Fruit fly (Drosophila melanogaster) whole organism, embryonic: ENCODE results near the gene CG17027.
A peak's percentile ranks its signal among the peaks of the same experiment; 100 is the strongest.

ENCODE experiments used
- ATbp ChIP-seq: fragments of 200-800 bp; sonication (Bioruptor generic); optimal IDR thresholded peaks from 2 replicates; lab custom pipeline; 2017; ENCODE audit warnings: missing biosample characterization, mild to moderate bottlenecking, missing genetic modification characterization, missing genetic modification reagents
- BEAF-32 ChIP-seq: fragments of 200-800 bp; sonication (Bioruptor generic); optimal IDR thresholded peaks from 3 replicates; lab custom pipeline; 2017; ENCODE audit warnings: missing biosample characterization, missing genetic modification characterization, mild to moderate bottlenecking, moderate library complexity, missing genetic modification reagents
- CG10321 ChIP-seq: fragments of 200-800 bp; sonication (Bioruptor generic); IDR thresholded peaks from 2 replicates; pipeline ENCODE4 v1.3.6; 2022; ENCODE audit warnings: missing biosample characterization, missing genetic modification characterization
- CG10431 ChIP-seq: fragments of 200-800 bp; sonication (Bioruptor generic); optimal IDR thresholded peaks from 3 replicates; lab custom pipeline; 2018; ENCODE audit warnings: missing biosample characterization, mild to moderate bottlenecking, missing genetic modification characterization
- CG10654 ChIP-seq: fragments of 200-800 bp; sonication (Bioruptor generic); optimal IDR thresholded peaks from 2 replicates; lab custom pipeline; 2016; ENCODE audit warnings: missing biosample characterization, missing genetic modification characterization
- CG12155 ChIP-seq: fragments of 200-800 bp; sonication (Bioruptor generic); optimal IDR thresholded peaks from 3 replicates; lab custom pipeline; 2016; ENCODE audit warnings: missing biosample characterization, missing genetic modification characterization
- CG12942 ChIP-seq: fragments of 200-800 bp; sonication (Bioruptor generic); optimal IDR thresholded peaks from 3 replicates; lab custom pipeline; 2016; ENCODE audit warnings: missing biosample characterization, missing genetic modification characterization
- CG15601 ChIP-seq: fragments of 200-800 bp; sonication (Bioruptor generic); optimal IDR thresholded peaks from 3 replicates; lab custom pipeline; 2019; ENCODE audit warnings: missing biosample characterization, mild to moderate bottlenecking, missing genetic modification characterization, moderate library complexity
- CG17359 ChIP-seq: fragments of 200-800 bp; sonication (Bioruptor generic); optimal IDR thresholded peaks from 3 replicates; lab custom pipeline; 2018; ENCODE audit warnings: missing biosample characterization, mild to moderate bottlenecking, missing genetic modification characterization, moderate library complexity
- CG2712 ChIP-seq: fragments of 200-800 bp; optimal IDR thresholded peaks from 3 replicates; lab custom pipeline; 2019; ENCODE audit warnings: missing biosample characterization, mild to moderate bottlenecking, missing genetic modification characterization, moderate library complexity
- CG33213 ChIP-seq: fragments of 200-800 bp; sonication (Bioruptor generic); optimal IDR thresholded peaks from 3 replicates; lab custom pipeline; 2016; ENCODE audit warnings: missing biosample characterization, missing genetic modification characterization
- CG33557 ChIP-seq: fragments of 200-800 bp; sonication (Bioruptor generic); optimal IDR thresholded peaks from 2 replicates; lab custom pipeline; 2019; ENCODE audit warnings: missing biosample characterization, mild to moderate bottlenecking, missing genetic modification characterization, moderate library complexity
- CG6272 ChIP-seq: fragments of 200-800 bp; sonication (Bioruptor generic); IDR thresholded peaks from 2 replicates; pipeline ENCODE4 v1.3.6; 2022; ENCODE audit warnings: missing biosample characterization, missing genetic modification characterization
- CG7372 ChIP-seq: fragments of 200-800 bp; sonication (Bioruptor generic); IDR thresholded peaks from 2 replicates; pipeline ENCODE4 v1.3.6; 2022; ENCODE audit warnings: missing biosample characterization, missing genetic modification characterization
- CG8359 ChIP-seq: fragments of 200-800 bp; sonication (Bioruptor generic); optimal IDR thresholded peaks from 2 replicates; lab custom pipeline; 2017; ENCODE audit warnings: missing biosample characterization, mild to moderate bottlenecking, missing genetic modification characterization, borderline replicate concordance
- CG9609 ChIP-seq: fragments of 200-800 bp; sonication (Bioruptor generic); optimal IDR thresholded peaks from 3 replicates; lab custom pipeline; 2016; ENCODE audit warnings: missing biosample characterization, missing genetic modification characterization
- Camta ChIP-seq: fragments of 200-800 bp; sonication (Bioruptor generic); optimal IDR thresholded peaks from 2 replicates; lab custom pipeline; 2016; ENCODE audit warnings: missing biosample characterization, missing genetic modification characterization
- Dfd ChIP-seq, 2 experiments: fragments of >200 bp; optimal IDR thresholded peaks; 2 replicates each; lab custom pipeline; 2017; ENCODE audit warnings: missing biosample characterization in 2 of 2, missing genetic modification characterization in 2 of 2
- E2f1 ChIP-seq: fragments of 200-800 bp; sonication (Bioruptor generic); IDR thresholded peaks from 2 replicates; pipeline ENCODE4 v1.3.6; 2022; ENCODE audit warnings: missing biosample characterization, missing genetic modification characterization
- H2.0 ChIP-seq: fragments of 200-800 bp; sonication (Bioruptor generic); IDR thresholded peaks from 2 replicates; pipeline ENCODE4 v1.3.6; 2022; ENCODE audit warnings: missing biosample characterization, missing genetic modification characterization
- HLHmδ ChIP-seq: fragments of 200-800 bp; sonication (Bioruptor generic); optimal IDR thresholded peaks from 2 replicates; lab custom pipeline; 2018; ENCODE audit warnings: missing biosample characterization, mild to moderate bottlenecking, missing genetic modification characterization, moderate library complexity
- Hey ChIP-seq: fragments of 200-800 bp; sonication (Bioruptor generic); optimal IDR thresholded peaks from 3 replicates; lab custom pipeline; 2018; ENCODE audit warnings: missing biosample characterization, mild to moderate bottlenecking, missing genetic modification characterization
- HmgZ ChIP-seq: fragments of 200-800 bp; sonication (Bioruptor generic); optimal IDR thresholded peaks from 2 replicates; lab custom pipeline; 2018; ENCODE audit warnings: missing biosample characterization, mild to moderate bottlenecking, missing genetic modification characterization
- MBD-R2 ChIP-seq: fragments of 200-800 bp; sonication (Bioruptor generic); IDR thresholded peaks from 2 replicates; pipeline ENCODE4 v1.3.6; 2022; ENCODE audit warnings: missing biosample characterization, missing genetic modification characterization
- MESR4 ChIP-seq: fragments of 200-800 bp; sonication (Bioruptor generic); optimal IDR thresholded peaks from 2 replicates; lab custom pipeline; 2018; ENCODE audit warnings: missing biosample characterization, mild to moderate bottlenecking, missing genetic modification characterization, moderate library complexity
- Rx ChIP-seq: fragments of 200-800 bp; sonication (Bioruptor generic); IDR thresholded peaks from 2 replicates; pipeline ENCODE4 v1.3.6; 2022; ENCODE audit warnings: missing biosample characterization, missing genetic modification characterization
- Six4 ChIP-seq: fragments of 200-800 bp; sonication (Bioruptor generic); optimal IDR thresholded peaks from 2 replicates; lab custom pipeline; 2016; ENCODE audit warnings: missing biosample characterization, missing genetic modification characterization
- Sry-β ChIP-seq: fragments of 200-800 bp; sonication (Bioruptor generic); optimal IDR thresholded peaks from 2 replicates; lab custom pipeline; 2018; ENCODE audit warnings: missing biosample characterization, mild to moderate bottlenecking, missing genetic modification characterization, moderate library complexity
- Vsx1 ChIP-seq: fragments of 200-800 bp; sonication (Bioruptor generic); optimal IDR thresholded peaks from 2 replicates; lab custom pipeline; 2017; ENCODE audit warnings: missing biosample characterization, mild to moderate bottlenecking, missing genetic modification characterization, missing genetic modification reagents
- Xrp1 ChIP-seq: fragments of 200-800 bp; sonication (Bioruptor generic); IDR thresholded peaks from 2 replicates; pipeline ENCODE4 v1.3.6; 2022; ENCODE audit warnings: missing biosample characterization, missing genetic modification characterization
- cad ChIP-seq: fragments of >200 bp; optimal IDR thresholded peaks from 2 replicates; lab custom pipeline; 2017; ENCODE audit warnings: missing biosample characterization, missing genetic modification characterization
- caup ChIP-seq: fragments of 200-800 bp; sonication (Bioruptor generic); optimal IDR thresholded peaks from 3 replicates; lab custom pipeline; 2017; ENCODE audit warnings: missing biosample characterization, mild to moderate bottlenecking, missing genetic modification characterization, moderate library complexity; ENCODE audit not compliant: severe bottlenecking
- chm ChIP-seq: fragments of 200-800 bp; sonication (Bioruptor generic); IDR thresholded peaks from 2 replicates; pipeline ENCODE4 v1.3.6; 2022; ENCODE audit warnings: missing biosample characterization, missing genetic modification characterization
- crc ChIP-seq: fragments of 200-800 bp; sonication (Bioruptor generic); optimal IDR thresholded peaks from 2 replicates; lab custom pipeline; 2016; ENCODE audit warnings: missing biosample characterization, missing genetic modification characterization
- crol ChIP-seq: fragments of 200-800 bp; sonication (Bioruptor generic); IDR thresholded peaks from 2 replicates; pipeline ENCODE4 v1.3.6; 2022; ENCODE audit warnings: missing biosample characterization, missing genetic modification characterization
- dmrt11E ChIP-seq: fragments of 200-800 bp; sonication (Bioruptor generic); optimal IDR thresholded peaks from 3 replicates; lab custom pipeline; 2018; ENCODE audit warnings: missing biosample characterization, mild to moderate bottlenecking, missing genetic modification characterization, moderate library complexity
- emc ChIP-seq: fragments of 200-800 bp; sonication (Bioruptor generic); optimal IDR thresholded peaks from 2 replicates; lab custom pipeline; 2016; ENCODE audit warnings: missing biosample characterization, missing genetic modification characterization
- ewg ChIP-seq: fragments of 200-800 bp; sonication (Bioruptor generic); optimal IDR thresholded peaks from 3 replicates; lab custom pipeline; 2017; ENCODE audit warnings: mild to moderate bottlenecking, missing biosample characterization, missing genetic modification reagents, missing genetic modification characterization
- grn ChIP-seq: fragments of 200-800 bp; sonication (Bioruptor generic); optimal IDR thresholded peaks from 3 replicates; lab custom pipeline; 2017; ENCODE audit warnings: missing biosample characterization, missing genetic modification characterization
- h ChIP-seq: fragments of >200 bp; optimal IDR thresholded peaks from 2 replicates; lab custom pipeline; 2017
- klu ChIP-seq: fragments of 200-800 bp; sonication (Bioruptor generic); IDR thresholded peaks from 2 replicates; pipeline ENCODE4 v1.3.6; 2022; ENCODE audit warnings: missing biosample characterization, missing genetic modification characterization
- pho ChIP-seq: fragments of 200-800 bp; sonication (Bioruptor generic); optimal IDR thresholded peaks from 2 replicates; lab custom pipeline; 2016; ENCODE audit warnings: missing biosample characterization, missing genetic modification characterization
- pzg ChIP-seq: fragments of 200-800 bp; sonication (Bioruptor generic); optimal IDR thresholded peaks from 3 replicates; lab custom pipeline; 2018; ENCODE audit warnings: missing biosample characterization, mild to moderate bottlenecking, missing genetic modification characterization, moderate library complexity
- run ChIP-seq: fragments of 200-800 bp; sonication (Bioruptor generic); optimal IDR thresholded peaks from 3 replicates; lab custom pipeline; 2018; ENCODE audit warnings: missing biosample characterization, mild to moderate bottlenecking, missing genetic modification characterization
- sc ChIP-seq, 3 experiments: fragments of >200 bp in 2 of 3; fragments of 200-800 bp in 1 of 3; sonication (Bioruptor generic) in 1 of 3; optimal IDR thresholded peaks; 2 replicates in 2 of 3; 3 replicates in 1 of 3; lab custom pipeline; 2017; ENCODE audit warnings: mild to moderate bottlenecking in 1 of 3, missing biosample characterization in 1 of 3, missing genetic modification characterization in 1 of 3, missing genetic modification reagents in 1 of 3
- sim ChIP-seq: fragments of 200-800 bp; sonication (Bioruptor generic); IDR thresholded peaks from 2 replicates; pipeline ENCODE4 v1.3.6; 2022; ENCODE audit warnings: missing biosample characterization, missing genetic modification characterization
- sisA ChIP-seq: fragments of 200-800 bp; sonication (Bioruptor generic); IDR thresholded peaks from 2 replicates; pipeline ENCODE4 v1.3.6; 2022; ENCODE audit warnings: missing biosample characterization, missing genetic modification characterization
- so ChIP-seq: fragments of 200-800 bp; sonication (Bioruptor generic); IDR thresholded peaks from 3 replicates; pipeline ENCODE4 v1.3.6; 2022; ENCODE audit warnings: missing biosample characterization, missing genetic modification characterization
- trh ChIP-seq: fragments of 200-800 bp; sonication (Bioruptor generic); optimal IDR thresholded peaks from 2 replicates; lab custom pipeline; 2016; ENCODE audit warnings: missing biosample characterization, missing genetic modification characterization
- ttk ChIP-seq: fragments of 200-800 bp; sonication (Bioruptor generic); IDR thresholded peaks from 2 replicates; pipeline ENCODE4 v2.1.2; 2022; ENCODE audit warnings: missing biosample characterization, missing genetic modification characterization
- tup ChIP-seq: fragments of 200-800 bp; sonication (Bioruptor generic); optimal IDR thresholded peaks from 2 replicates; lab custom pipeline; 2016; ENCODE audit warnings: missing biosample characterization, mild to moderate bottlenecking, missing genetic modification characterization, moderate library complexity

CG17027 gene

DNA sequence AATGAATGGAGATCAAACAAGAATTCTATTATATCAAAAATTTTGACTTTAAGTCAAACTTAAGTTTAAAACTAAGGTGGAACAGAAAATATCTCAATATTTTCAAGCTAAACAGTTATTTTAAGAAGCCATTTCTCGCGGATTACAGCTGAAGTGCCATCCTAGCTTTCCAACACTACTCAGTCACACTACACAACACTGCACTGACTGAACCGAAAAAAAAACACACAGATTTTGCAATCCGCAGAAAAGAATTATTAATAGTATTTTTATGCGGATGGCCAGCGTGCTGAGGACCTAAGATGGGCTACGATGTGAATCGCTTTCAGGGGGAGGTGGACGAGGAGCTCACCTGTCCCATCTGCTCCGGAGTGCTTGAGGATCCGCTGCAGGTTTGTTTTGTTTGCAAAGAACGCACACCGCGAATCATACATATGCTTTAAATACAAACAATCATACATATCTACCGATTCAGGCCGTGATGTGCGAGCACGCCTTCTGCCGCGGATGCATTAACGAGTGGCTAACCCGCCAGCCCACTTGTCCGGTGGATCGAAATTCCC lies 23.4 kb upstream of the CG17027 start, which contains the start of gene elgi (continued):
- TF ChIP-seq CG33213 (GFP tag; lab: Kevin White, UChicago) = peak; percentile 51
- no peak for TF ChIP-seq CG8359 (GFP tag; lab: Kevin White, UChicago)
- no peak for TF ChIP-seq trh
- TF ChIP-seq tup (GFP tag; lab: Kevin White, UChicago) = peak; percentile 38
- peak; percentile 56 for TF ChIP-seq Camta (GFP tag; lab: Kevin White, UChicago)
- TF ChIP-seq E2f1 (GFP tag; lab: Robert Waterston, UW) = no peak
- TF ChIP-seq h (lab: Kevin White, UChicago) = no peak
- TF ChIP-seq CG12942 (GFP tag; lab: Kevin White, UChicago) = peak; percentile 51
- peak; percentile 67 for TF ChIP-seq pho (GFP tag; lab: Kevin White, UChicago)
- no peak for TF ChIP-seq so (GFP tag; lab: Robert Waterston, UW)
- TF ChIP-seq ewg (GFP tag; lab: Kevin White, UChicago) = no peak
- no peak for TF ChIP-seq ATbp (GFP tag; lab: Kevin White, UChicago)
- no peak for TF ChIP-seq sim (GFP tag; lab: Robert Waterston, UW)
- no peak for TF ChIP-seq HLHmδ (GFP tag; lab: Kevin White, UChicago)
- no peak for TF ChIP-seq Dfd (GFP tag; optimal IDR thresholded peaks at IDR 0.05; lab: Kevin White, UChicago)
- no peak for TF ChIP-seq Vsx1
- TF ChIP-seq MBD-R2 (GFP tag; lab: Robert Waterston, UW) = peak; percentile 96
- TF ChIP-seq sc (optimal IDR thresholded peaks at IDR 0.05; lab: Kevin White, UChicago) = no peak
- TF ChIP-seq sc (GFP tag; optimal IDR thresholded peaks at IDR 0.05; lab: Kevin White, UChicago) = no peak
- TF ChIP-seq Hey (tag; lab: Kevin White, UChicago) = no peak
- no peak for TF ChIP-seq CG10431 (GFP tag; lab: Kevin White, UChicago)
- peak; percentile 72 for TF ChIP-seq caup (GFP tag; lab: Kevin White, UChicago)
- TF ChIP-seq H2.0 (GFP tag; lab: Robert Waterston, UW) = no peak
- TF ChIP-seq sisA (GFP tag; lab: Robert Waterston, UW) = 0 out of 2 replicates have a peak, but pooled peaks have one; percentile 25
- no peak for TF ChIP-seq klu (GFP tag; lab: Robert Waterston, UW)
- TF ChIP-seq chm (GFP tag; lab: Robert Waterston, UW) = 0 out of 2 replicates have a peak, but pooled peaks have one; percentile 5
- no peak for TF ChIP-seq run (tag; lab: Kevin White, UChicago)
- peak; percentile 72 for TF ChIP-seq HmgZ (tag; lab: Kevin White, UChicago)
- TF ChIP-seq CG17359 (tag; lab: Kevin White, UChicago) = peak; percentile 34
- no peak for TF ChIP-seq Six4 (GFP tag; lab: Kevin White, UChicago)
- no peak for TF ChIP-seq grn (GFP tag; lab: Kevin White, UChicago)
- TF ChIP-seq CG12155 (GFP tag; lab: Kevin White, UChicago) = peak; percentile 75
- peak; percentile 65 for TF ChIP-seq Xrp1 (GFP tag; lab: Robert Waterston, UW)
- no peak for TF ChIP-seq cad (GFP tag; lab: Kevin White, UChicago)
- TF ChIP-seq CG7372 = no peak
- peak; percentile 68 for TF ChIP-seq pzg (GFP tag; lab: Kevin White, UChicago)
- TF ChIP-seq CG9609 (GFP tag; lab: Kevin White, UChicago) = peak; percentile 53
- TF ChIP-seq CG10654 (GFP tag; lab: Kevin White, UChicago) = peak; percentile 31
- no peak for TF ChIP-seq Rx (GFP tag; lab: Robert Waterston, UW)
- TF ChIP-seq CG15601 (tag; lab: Kevin White, UChicago) = no peak
- TF ChIP-seq MESR4 = peak; percentile 72
- no peak for TF ChIP-seq ttk (GFP tag; lab: Robert Waterston, UW)
- no peak for TF ChIP-seq crc (GFP tag; lab: Kevin White, UChicago)
- peak; percentile 30 for TF ChIP-seq CG33557
- peak; percentile 94 for TF ChIP-seq Sry-β (GFP tag; lab: Kevin White, UChicago)
- TF ChIP-seq CG10321 (GFP tag; lab: Robert Waterston, UW) = no peak; the same call in 1 of the 2 replicates
- no peak for TF ChIP-seq crol (GFP tag; lab: Robert Waterston, UW)
- TF ChIP-seq emc (GFP tag; lab: Kevin White, UChicago) = no peak
- TF ChIP-seq BEAF-32 (GFP tag; lab: Kevin White, UChicago) = peak; percentile 12
- TF ChIP-seq CG6272 = no peak
- peak; percentile 14 for TF ChIP-seq dmrt11E (tag; lab: Kevin White, UChicago)
- peak; percentile 37 for TF ChIP-seq CG2712 (tag; lab: Kevin White, UChicago)
